Fruit fly (Drosophila melanogaster): ENCODE measurements around the gene Ance.

DNA sequence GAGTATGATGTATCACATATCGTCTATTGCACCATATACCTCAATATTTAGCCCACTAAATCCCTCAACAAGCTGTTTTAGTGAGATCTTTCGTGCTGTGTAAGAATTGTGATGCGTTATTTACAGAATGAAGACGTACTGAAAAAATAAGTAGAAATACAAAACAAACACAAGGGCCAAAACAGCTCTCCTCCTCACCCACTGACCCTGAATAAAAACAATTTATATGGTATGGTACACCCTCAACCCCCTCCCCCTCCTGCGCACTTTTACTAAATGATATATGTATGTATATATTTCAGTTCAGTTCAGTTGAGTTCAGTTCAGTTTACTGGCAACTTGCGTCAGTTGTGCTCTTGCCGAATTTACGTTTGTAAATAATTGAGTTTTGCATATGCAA lies 32.3 kb upstream of the Ance start:
- no peak for TF ChIP-seq CG14655 (GFP tag; optimal IDR thresholded peaks at IDR 0.05)
- no peak for TF ChIP-seq D1 (tag; optimal IDR thresholded peaks at IDR 0.05)
- TF ChIP-seq Pif1A (GFP tag; optimal IDR thresholded peaks at IDR 0.05), result no peak
- no peak for TF ChIP-seq CG34367 (tag; optimal IDR thresholded peaks at IDR 0.05)
- TF ChIP-seq CG9948 (tag; optimal IDR thresholded peaks at IDR 0.05), result no peak
- no peak for TF ChIP-seq Ets98B (GFP tag; IDR thresholded peaks at IDR 0.05)
- TF ChIP-seq rn (GFP tag; IDR thresholded peaks at IDR 0.05), result no peak
- no peak for TF ChIP-seq CG12605 (GFP tag; IDR thresholded peaks at IDR 0.05)
- no peak for TF ChIP-seq CG4496 (GFP tag; IDR thresholded peaks at IDR 0.05)
- no peak for TF ChIP-seq Pif1B (GFP tag; optimal IDR thresholded peaks at IDR 0.05)
- TF ChIP-seq CG8159 (tag; optimal IDR thresholded peaks at IDR 0.05), result no peak
- no peak for TF ChIP-seq CG13204 (GFP tag; optimal IDR thresholded peaks at IDR 0.05)
- no peak for TF ChIP-seq CG10348 (GFP tag; IDR thresholded peaks at IDR 0.05)
- TF ChIP-seq EcR (GFP tag; optimal IDR thresholded peaks at IDR 0.05), result no peak
